Worm (Caenorhabditis elegans) whole organism, midembryonic: Measurements from ENCODE around the gene F01G12.18.
A peak's percentile ranks its signal among the peaks of the same experiment; 100 is the strongest.

ENCODE experiments used
- T22C8.4 ChIP-seq: fragments of 200-800 bp; sonication (Bioruptor generic); IDR thresholded peaks from 2 replicates; pipeline ENCODE4 v1.3.6; 2022; ENCODE audit warnings: missing genetic modification characterization, missing compliant biosample characterization
- flt-1 ChIP-seq: fragments of 200-800 bp; sonication (Bioruptor generic); IDR thresholded peaks from 2 replicates; pipeline ENCODE4 v1.3.6; 2022; ENCODE audit warnings: missing genetic modification characterization, missing compliant biosample characterization
- ztf-23 ChIP-seq: fragments of 200-800 bp; sonication (Bioruptor generic); IDR thresholded peaks from 2 replicates; pipeline ENCODE4 v1.3.6; 2022; ENCODE audit warnings: missing genetic modification reagents, missing genetic modification characterization, missing compliant biosample characterization

- 0 out of 2 replicates have a peak, but pooled peaks have one; percentile 28 for TF ChIP-seq flt-1 (GFP tag; lab: Robert Waterston, UW)
- no peak for TF ChIP-seq T22C8.4 (GFP tag; lab: Robert Waterston, UW)
- no peak for TF ChIP-seq ztf-23 (GFP tag; lab: Robert Waterston, UW)
Observed at ce11 chrX:16403424-16403823, 5.2 kb upstream of the F01G12.18 start.
